Fruit fly (Drosophila melanogaster) whole organism, embryonic: ENCODE results near the gene MED28.

Experiments
- Abd-B ChIP-seq: fragments of 200-800 bp; sonication (Bioruptor generic); optimal IDR thresholded peaks from 2 replicates; lab custom pipeline; 2018; ENCODE audit warnings: missing biosample characterization, mild to moderate bottlenecking, missing genetic modification characterization, moderate library complexity
- CG10366 ChIP-seq: fragments of 200-800 bp; sonication (Bioruptor generic); IDR thresholded peaks from 2 replicates; pipeline ENCODE4 v1.3.6; 2022; ENCODE audit warnings: missing biosample characterization, missing genetic modification characterization
- CG10654 ChIP-seq: fragments of 200-800 bp; sonication (Bioruptor generic); optimal IDR thresholded peaks from 2 replicates; lab custom pipeline; 2016; ENCODE audit warnings: missing biosample characterization, missing genetic modification characterization
- CG10979 ChIP-seq: fragments of 200-800 bp; sonication (Bioruptor generic); optimal IDR thresholded peaks from 2 replicates; lab custom pipeline; 2018; ENCODE audit warnings: missing biosample characterization, mild to moderate bottlenecking, missing genetic modification characterization, moderate library complexity
- CG11085 ChIP-seq: fragments of 200-800 bp; sonication (Bioruptor generic); IDR thresholded peaks from 2 replicates; pipeline ENCODE4 v1.3.6; 2022; ENCODE audit warnings: missing biosample characterization, missing genetic modification characterization
- CG11723 ChIP-seq: fragments of 200-800 bp; sonication (Bioruptor generic); optimal IDR thresholded peaks from 2 replicates; lab custom pipeline; 2017; ENCODE audit warnings: missing biosample characterization, mild to moderate bottlenecking, missing genetic modification characterization
- CG12155 ChIP-seq: fragments of 200-800 bp; sonication (Bioruptor generic); optimal IDR thresholded peaks from 3 replicates; lab custom pipeline; 2016; ENCODE audit warnings: missing biosample characterization, missing genetic modification characterization
- CG12299 ChIP-seq: fragments of 200-800 bp; sonication (Bioruptor generic); optimal IDR thresholded peaks from 2 replicates; lab custom pipeline; 2018; ENCODE audit warnings: missing biosample characterization, mild to moderate bottlenecking, missing genetic modification characterization
- CG12769 ChIP-seq: fragments of 200-800 bp; sonication (Bioruptor generic); optimal IDR thresholded peaks from 2 replicates; lab custom pipeline; 2019; ENCODE audit warnings: missing biosample characterization, mild to moderate bottlenecking, missing genetic modification characterization, moderate library complexity
- CG16813 ChIP-seq: fragments of 200-800 bp; sonication (Bioruptor generic); IDR thresholded peaks from 3 replicates; pipeline ENCODE4 v1.3.6; 2022; ENCODE audit warnings: missing biosample characterization, missing genetic modification characterization; ENCODE audit not compliant: partially characterized antibody
- CG17328 ChIP-seq: fragments of 200-800 bp; sonication (Bioruptor generic); IDR thresholded peaks from 2 replicates; pipeline ENCODE4 v1.3.6; 2022; ENCODE audit warnings: missing biosample characterization, missing genetic modification characterization
- CG2202 ChIP-seq: fragments of 200-800 bp; sonication (Bioruptor generic); optimal IDR thresholded peaks from 2 replicates; lab custom pipeline; 2018; ENCODE audit warnings: missing biosample characterization, mild to moderate bottlenecking, missing genetic modification characterization
- CG30020 ChIP-seq: fragments of 200-800 bp; optimal IDR thresholded peaks from 2 replicates; lab custom pipeline; 2019; ENCODE audit warnings: missing biosample characterization, mild to moderate bottlenecking, missing genetic modification characterization, moderate library complexity
- CG6272 ChIP-seq: fragments of 200-800 bp; sonication (Bioruptor generic); IDR thresholded peaks from 2 replicates; pipeline ENCODE4 v1.3.6; 2022; ENCODE audit warnings: missing biosample characterization, missing genetic modification characterization
- CG6654 ChIP-seq: fragments of 200-800 bp; sonication (Bioruptor generic); optimal IDR thresholded peaks from 2 replicates; lab custom pipeline; 2017; ENCODE audit warnings: missing biosample characterization, mild to moderate bottlenecking, missing genetic modification characterization
- CG7745 ChIP-seq: fragments of 200-800 bp; sonication (Bioruptor generic); optimal IDR thresholded peaks from 2 replicates; lab custom pipeline; 2018; ENCODE audit warnings: missing biosample characterization, mild to moderate bottlenecking, missing genetic modification characterization, moderate library complexity
- CG8478 ChIP-seq: fragments of >200 bp; optimal IDR thresholded peaks from 2 replicates; lab custom pipeline; 2018
- D19B ChIP-seq: fragments of 200-800 bp; sonication (Bioruptor generic); optimal IDR thresholded peaks from 2 replicates; lab custom pipeline; 2017; ENCODE audit warnings: missing biosample characterization, mild to moderate bottlenecking, missing genetic modification characterization
- E2f1 ChIP-seq: fragments of 200-800 bp; sonication (Bioruptor generic); IDR thresholded peaks from 2 replicates; pipeline ENCODE4 v1.3.6; 2022; ENCODE audit warnings: missing biosample characterization, missing genetic modification characterization
- Eip74EF ChIP-seq, 2 experiments: fragments of 200-800 bp in 1 of 2; fragments of >200 bp in 1 of 2; sonication (Bioruptor generic) in 1 of 2; optimal IDR thresholded peaks; 2 replicates each; lab custom pipeline; 2017 to 2019; ENCODE audit warnings: missing biosample characterization in 2 of 2, missing genetic modification characterization in 2 of 2, mild to moderate bottlenecking in 1 of 2, moderate library complexity in 1 of 2
- Ets97D ChIP-seq: fragments of 200-800 bp; sonication (Bioruptor generic); optimal IDR thresholded peaks from 3 replicates; lab custom pipeline; 2016; ENCODE audit warnings: missing biosample characterization, missing genetic modification characterization
- Fer3 ChIP-seq: fragments of 200-800 bp; sonication (Bioruptor generic); optimal IDR thresholded peaks from 2 replicates; lab custom pipeline; 2018; ENCODE audit warnings: missing biosample characterization, mild to moderate bottlenecking, missing genetic modification characterization, moderate library complexity
- Gsc ChIP-seq: fragments of 200-800 bp; sonication (Bioruptor generic); IDR thresholded peaks from 2 replicates; pipeline ENCODE4 v1.3.6; 2022; ENCODE audit warnings: missing biosample characterization, missing genetic modification characterization
- H2.0 ChIP-seq: fragments of 200-800 bp; sonication (Bioruptor generic); IDR thresholded peaks from 2 replicates; pipeline ENCODE4 v1.3.6; 2022; ENCODE audit warnings: missing biosample characterization, missing genetic modification characterization
- HLH54F ChIP-seq: fragments of 200-800 bp; sonication (Bioruptor generic); optimal IDR thresholded peaks from 3 replicates; lab custom pipeline; 2016; ENCODE audit warnings: missing biosample characterization, missing genetic modification characterization
- PHDP ChIP-seq: fragments of 200-800 bp; sonication (Bioruptor generic); optimal IDR thresholded peaks from 3 replicates; lab custom pipeline; 2018; ENCODE audit warnings: missing biosample characterization, mild to moderate bottlenecking, missing genetic modification characterization, moderate library complexity
- Ptx1 ChIP-seq: fragments of 200-800 bp; sonication (Bioruptor generic); IDR thresholded peaks from 2 replicates; pipeline ENCODE4 v1.3.6; 2022; ENCODE audit warnings: missing biosample characterization, missing genetic modification characterization
- Sin3A ChIP-seq: fragments of >200 bp; optimal IDR thresholded peaks from 2 replicates; lab custom pipeline; 2018
- Taf1 ChIP-seq: fragments of 200-800 bp; sonication (Bioruptor generic); IDR thresholded peaks from 2 replicates; pipeline ENCODE4 v1.3.6; 2022; ENCODE audit warnings: missing biosample characterization, missing genetic modification characterization
- Usf ChIP-seq: fragments of 200-800 bp; sonication (Bioruptor generic); optimal IDR thresholded peaks from 2 replicates; lab custom pipeline; 2017; ENCODE audit warnings: missing genotype, missing biosample characterization, missing genetic modification characterization
- aop ChIP-seq: fragments of 200-800 bp; sonication (Bioruptor generic); IDR thresholded peaks from 2 replicates; pipeline ENCODE4 v1.3.6; 2022; ENCODE audit warnings: missing biosample characterization, missing genetic modification characterization
- bbx ChIP-seq: fragments of 200-800 bp; sonication (Bioruptor generic); IDR thresholded peaks from 2 replicates; pipeline ENCODE4 v1.3.6; 2022; ENCODE audit warnings: missing biosample characterization, missing genetic modification characterization; ENCODE audit not compliant: partially characterized antibody
- chn ChIP-seq: fragments of 200-800 bp; sonication (Bioruptor generic); optimal IDR thresholded peaks from 2 replicates; lab custom pipeline; 2016; ENCODE audit warnings: missing biosample characterization, missing genetic modification characterization
- crc ChIP-seq: fragments of 200-800 bp; sonication (Bioruptor generic); optimal IDR thresholded peaks from 2 replicates; lab custom pipeline; 2016; ENCODE audit warnings: missing biosample characterization, missing genetic modification characterization
- ems ChIP-seq: fragments of 200-800 bp; sonication (Bioruptor generic); optimal IDR thresholded peaks from 3 replicates; lab custom pipeline; 2016; ENCODE audit warnings: missing biosample characterization, missing genetic modification characterization
- gro ChIP-seq: fragments of 200-800 bp; sonication (Bioruptor generic); optimal IDR thresholded peaks from 2 replicates; lab custom pipeline; 2016; ENCODE audit warnings: missing biosample characterization, missing genetic modification characterization
- gt ChIP-seq: fragments of 200-800 bp; sonication (Bioruptor generic); IDR thresholded peaks from 2 replicates; pipeline ENCODE4 v1.3.6; 2022; ENCODE audit warnings: missing biosample characterization, missing genetic modification characterization
- hth ChIP-seq: fragments of >200 bp; optimal IDR thresholded peaks from 2 replicates; lab custom pipeline; 2017; ENCODE audit warnings: inconsistent platforms
- insv ChIP-seq, 2 experiments: fragments of 200-800 bp; sonication (Bioruptor generic); optimal IDR thresholded peaks; 3 replicates each; lab custom pipeline; 2016 to 2018; ENCODE audit warnings: missing biosample characterization in 2 of 2, missing genetic modification characterization in 2 of 2
- jing ChIP-seq: fragments of 200-800 bp; sonication (Bioruptor generic); optimal IDR thresholded peaks from 2 replicates; lab custom pipeline; 2018; ENCODE audit warnings: missing biosample characterization, mild to moderate bottlenecking, missing genetic modification characterization
- jumu ChIP-seq: fragments of 200-800 bp; sonication (Bioruptor generic); optimal IDR thresholded peaks from 3 replicates; lab custom pipeline; 2016; ENCODE audit warnings: missing biosample characterization, missing genetic modification characterization
- mam ChIP-seq: fragments of 200-800 bp; sonication (Bioruptor generic); optimal IDR thresholded peaks from 3 replicates; lab custom pipeline; 2016; ENCODE audit warnings: missing biosample characterization, missing genetic modification characterization
- nmo ChIP-seq: fragments of 200-800 bp; sonication (Bioruptor generic); optimal IDR thresholded peaks from 2 replicates; lab custom pipeline; 2018; ENCODE audit warnings: missing biosample characterization, mild to moderate bottlenecking, missing genetic modification characterization, moderate library complexity
- org-1 ChIP-seq: fragments of 200-800 bp; sonication (Bioruptor generic); optimal IDR thresholded peaks from 2 replicates; lab custom pipeline; 2017; ENCODE audit warnings: missing biosample characterization, missing genetic modification characterization
- pfk ChIP-seq: fragments of 200-800 bp; sonication (Bioruptor generic); optimal IDR thresholded peaks from 2 replicates; lab custom pipeline; 2018; ENCODE audit warnings: missing biosample characterization, mild to moderate bottlenecking, missing genetic modification characterization, moderate library complexity
- pros ChIP-seq: fragments of 200-800 bp; sonication (Bioruptor generic); optimal IDR thresholded peaks from 3 replicates; lab custom pipeline; 2019; ENCODE audit warnings: missing biosample characterization, mild to moderate bottlenecking, missing genetic modification characterization, moderate library complexity
- pum ChIP-seq: fragments of 200-800 bp; sonication (Bioruptor generic); optimal IDR thresholded peaks from 2 replicates; lab custom pipeline; 2016; ENCODE audit warnings: missing biosample characterization, missing genetic modification characterization
- ro ChIP-seq: fragments of 200-800 bp; sonication (Bioruptor generic); IDR thresholded peaks from 2 replicates; pipeline ENCODE4 v1.3.6; 2022; ENCODE audit warnings: missing biosample characterization, missing genetic modification characterization
- sc ChIP-seq, 3 experiments: fragments of >200 bp in 2 of 3; fragments of 200-800 bp in 1 of 3; sonication (Bioruptor generic) in 1 of 3; optimal IDR thresholded peaks; 2 replicates in 2 of 3; 3 replicates in 1 of 3; lab custom pipeline; 2017; ENCODE audit warnings: mild to moderate bottlenecking in 1 of 3, missing biosample characterization in 1 of 3, missing genetic modification characterization in 1 of 3, missing genetic modification reagents in 1 of 3
- vvl ChIP-seq: fragments of 200-800 bp; sonication (Bioruptor generic); IDR thresholded peaks from 2 replicates; pipeline ENCODE4 v1.3.6; 2022; ENCODE audit warnings: missing biosample characterization, missing genetic modification characterization
- zfh1 ChIP-seq: fragments of 200-800 bp; sonication (Bioruptor generic); IDR thresholded peaks from 3 replicates; pipeline ENCODE4 v1.3.6; 2022; ENCODE audit warnings: missing biosample characterization, missing genetic modification characterization

Gene MED28

DNA sequence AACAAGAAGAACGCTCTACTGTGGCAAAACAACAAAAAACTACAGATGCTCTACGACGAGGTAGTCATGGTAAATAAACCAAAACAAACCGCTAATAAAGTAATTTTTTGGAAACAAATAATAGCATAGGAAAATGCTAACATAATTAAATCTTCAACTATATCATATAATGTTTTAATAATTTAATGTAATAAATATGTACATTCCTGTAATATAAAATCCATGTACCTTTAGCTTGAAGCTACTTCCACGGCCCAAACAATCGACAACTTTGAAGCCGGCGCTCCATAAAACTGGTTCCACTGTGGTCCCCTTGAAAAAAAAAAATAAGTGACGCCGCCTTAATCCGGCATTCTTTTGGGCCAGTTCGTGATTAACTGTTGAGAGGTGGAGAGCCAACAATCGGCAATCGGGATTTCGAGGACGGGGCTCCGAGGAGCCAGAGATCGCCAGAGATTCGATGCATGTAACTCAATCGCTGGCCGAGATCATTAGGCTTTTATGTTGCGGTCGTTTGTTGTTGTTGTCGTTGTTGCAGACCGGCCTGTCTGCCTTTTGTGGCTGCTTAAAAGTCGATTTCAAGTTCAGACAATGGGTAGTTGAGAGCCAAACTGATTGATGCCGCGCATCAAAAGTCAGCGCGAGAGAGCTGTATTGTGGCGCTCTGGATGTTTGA lies 14.0 kb upstream of the MED28 start (continued):
- TF ChIP-seq chn (GFP tag; lab: Kevin White, UChicago) (no peak), CG10366 (GFP tag; lab: Robert Waterston, UW) (peak; percentile 35), HLH54F (GFP tag; lab: Kevin White, UChicago) (no peak), Usf (no peak), E2f1 (peak; percentile 43), CG6654 (GFP tag; lab: Kevin White, UChicago) (no peak), CG12155 (GFP tag; lab: Kevin White, UChicago) (peak; percentile 28), mam (peak; percentile 4), CG6272 (GFP tag; lab: Robert Waterston, UW) (no peak), CG30020 (tag; lab: Kevin White, UChicago) (no peak), aop (GFP tag; lab: Robert Waterston, UW) (no peak), CG12299 (tag; lab: Kevin White, UChicago) (no peak), CG10979 (peak; percentile 30), CG7745 (tag; lab: Kevin White, UChicago) (no peak), D19B (GFP tag; lab: Kevin White, UChicago) (peak; percentile 30), CG12769 (tag; lab: Kevin White, UChicago) (peak; percentile 40), Abd-B (peak; percentile 13), Ets97D (GFP tag; lab: Kevin White, UChicago) (no peak), bbx (GFP tag; lab: Robert Waterston, UW) (no peak), Taf1 (GFP tag; lab: Robert Waterston, UW) (peak; percentile 38; the same call in 1 of the 2 replicates), CG2202 (tag; lab: Kevin White, UChicago) (no peak), hth (lab: Kevin White, UChicago) (no peak), Ptx1 (peak; percentile 64), jumu (GFP tag; lab: Kevin White, UChicago) (no peak), vvl (GFP tag; lab: Robert Waterston, UW) (no peak), CG10654 (no peak), CG11723 (no peak), CG11085 (GFP tag; lab: Robert Waterston, UW) (peak; percentile 78), crc (GFP tag; lab: Kevin White, UChicago) (no peak), pros (no peak), pum (GFP tag; lab: Kevin White, UChicago) (no peak), sc (optimal IDR thresholded peaks at IDR 0.05; lab: Kevin White, UChicago) (no peak), sc (GFP tag; optimal IDR thresholded peaks at IDR 0.05; lab: Kevin White, UChicago) (no peak), H2.0 (GFP tag; lab: Robert Waterston, UW) (no peak), gt (no peak), Eip74EF (GFP tag; optimal IDR thresholded peaks at IDR 0.05; lab: Kevin White, UChicago) (peak in 1 of 2 experiments; percentile 15), pfk (GFP tag; lab: Kevin White, UChicago) (no peak), PHDP (peak; percentile 53), Fer3 (peak; percentile 61), insv (GFP tag; optimal IDR thresholded peaks at IDR 0.05; lab: Kevin White, UChicago) (no peak), CG16813 (GFP tag; lab: Robert Waterston, UW) (no peak), CG17328 (GFP tag; lab: Robert Waterston, UW) (peak; percentile 15; the same call in 1 of the 2 replicates), nmo (peak; percentile 31), ems (GFP tag; lab: Kevin White, UChicago) (no peak), zfh1 (GFP tag; lab: Robert Waterston, UW) (no peak), Gsc (GFP tag; lab: Robert Waterston, UW) (no peak), Sin3A (no peak), gro (GFP tag; lab: Kevin White, UChicago) (no peak), org-1 (no peak), jing (GFP tag; lab: Kevin White, UChicago) (no peak), ro (GFP tag; lab: Robert Waterston, UW) (no peak), CG8478 (no peak)
